Fruit fly (Drosophila melanogaster) whole organism, embryonic: ENCODE results near the gene CG9150.

Source experiments
- CG11696 ChIP-seq: fragments of 200-800 bp; sonication (Bioruptor generic); IDR thresholded peaks from 2 replicates; pipeline ENCODE4 v1.3.6; 2022; ENCODE audit warnings: missing biosample characterization, missing genetic modification characterization
- CG12071 ChIP-seq: fragments of 200-800 bp; sonication (Bioruptor generic); optimal IDR thresholded peaks from 3 replicates; lab custom pipeline; 2018; ENCODE audit warnings: missing biosample characterization, mild to moderate bottlenecking, missing genetic modification characterization
- CG12236 ChIP-seq: fragments of 200-800 bp; sonication (Bioruptor generic); optimal IDR thresholded peaks from 2 replicates; lab custom pipeline; 2016; ENCODE audit warnings: missing biosample characterization, missing genetic modification characterization
- CG14965 ChIP-seq: fragments of 200-800 bp; sonication (Bioruptor generic); optimal IDR thresholded peaks from 2 replicates; lab custom pipeline; 2016; ENCODE audit warnings: missing biosample characterization, missing genetic modification characterization, borderline replicate concordance
- CG17568 ChIP-seq: fragments of 200-800 bp; sonication (Bioruptor generic); optimal IDR thresholded peaks from 2 replicates; lab custom pipeline; 2018; ENCODE audit warnings: missing biosample characterization, mild to moderate bottlenecking, missing genetic modification characterization, moderate library complexity
- CG18619 ChIP-seq: fragments of 200-800 bp; sonication (Bioruptor generic); optimal IDR thresholded peaks from 3 replicates; lab custom pipeline; 2017; ENCODE audit warnings: missing biosample characterization, mild to moderate bottlenecking, missing genetic modification characterization
- CG2875 ChIP-seq: fragments of 200-800 bp; sonication (Bioruptor generic); optimal IDR thresholded peaks from 2 replicates; lab custom pipeline; 2017; ENCODE audit warnings: missing biosample characterization, mild to moderate bottlenecking, missing genetic modification characterization, missing genetic modification reagents
- CG31365 ChIP-seq: fragments of 200-800 bp; sonication (Bioruptor generic); optimal IDR thresholded peaks from 2 replicates; lab custom pipeline; 2018; ENCODE audit warnings: missing biosample characterization, mild to moderate bottlenecking, missing genetic modification characterization
- CG3726 ChIP-seq: fragments of 200-800 bp; sonication (Bioruptor generic); IDR thresholded peaks from 3 replicates; pipeline ENCODE4, ENCODE4 v1.3.6; 2022; ENCODE audit warnings: missing biosample characterization, missing genetic modification characterization
- CG5180 ChIP-seq: fragments of 200-800 bp; sonication (Bioruptor generic); optimal IDR thresholded peaks from 3 replicates; lab custom pipeline; 2017; ENCODE audit warnings: missing biosample characterization, missing genetic modification characterization, mild to moderate bottlenecking, moderate library complexity, missing genetic modification reagents
- CG6175 ChIP-seq: fragments of 200-800 bp; sonication (Bioruptor generic); IDR thresholded peaks from 3 replicates; pipeline ENCODE4 v1.3.6; 2022; ENCODE audit warnings: missing biosample characterization, missing genetic modification characterization
- CG7839 ChIP-seq: fragments of 200-800 bp; sonication (Bioruptor generic); optimal IDR thresholded peaks from 3 replicates; lab custom pipeline; 2018; ENCODE audit warnings: missing biosample characterization, mild to moderate bottlenecking, missing genetic modification characterization, moderate library complexity
- CG8359 ChIP-seq: fragments of 200-800 bp; sonication (Bioruptor generic); optimal IDR thresholded peaks from 2 replicates; lab custom pipeline; 2017; ENCODE audit warnings: missing biosample characterization, mild to moderate bottlenecking, missing genetic modification characterization, borderline replicate concordance
- CkIIα-i1 ChIP-seq: fragments of 200-800 bp; sonication (Bioruptor generic); IDR thresholded peaks from 2 replicates; pipeline ENCODE4 v1.3.6; 2022; ENCODE audit warnings: missing biosample characterization, missing genetic modification characterization
- CrebB ChIP-seq: fragments of 200-800 bp; sonication (Bioruptor generic); optimal IDR thresholded peaks from 3 replicates; lab custom pipeline; 2018; ENCODE audit warnings: missing biosample characterization, mild to moderate bottlenecking, missing genetic modification characterization
- Dip3 ChIP-seq: fragments of 200-800 bp; sonication (Bioruptor generic); optimal IDR thresholded peaks from 3 replicates; lab custom pipeline; 2016; ENCODE audit warnings: missing biosample characterization, missing genetic modification characterization
- Ets65A ChIP-seq: fragments of 200-800 bp; sonication (Bioruptor generic); peaks from one replicate; lab custom pipeline; 2016; ENCODE audit warnings: missing biosample characterization, missing genetic modification characterization
- Fer3 ChIP-seq: fragments of 200-800 bp; sonication (Bioruptor generic); optimal IDR thresholded peaks from 2 replicates; lab custom pipeline; 2018; ENCODE audit warnings: missing biosample characterization, mild to moderate bottlenecking, missing genetic modification characterization, moderate library complexity
- Hand ChIP-seq: fragments of 200-800 bp; sonication (Bioruptor generic); optimal IDR thresholded peaks from 2 replicates; lab custom pipeline; 2017; ENCODE audit warnings: mild to moderate bottlenecking, missing biosample characterization, missing genetic modification reagents, missing genetic modification characterization
- Lhr ChIP-seq: fragments of 200-800 bp; sonication (Bioruptor generic); optimal IDR thresholded peaks from 3 replicates; lab custom pipeline; 2017; ENCODE audit warnings: mild to moderate bottlenecking, missing biosample characterization, missing genetic modification reagents, missing genetic modification characterization
- Lim3 ChIP-seq: fragments of 200-800 bp; sonication (Bioruptor generic); IDR thresholded peaks from 2 replicates; pipeline ENCODE4 v1.3.6; 2022; ENCODE audit warnings: missing biosample characterization, missing genetic modification characterization
- MBD-R2 ChIP-seq: fragments of 200-800 bp; sonication (Bioruptor generic); IDR thresholded peaks from 2 replicates; pipeline ENCODE4 v1.3.6; 2022; ENCODE audit warnings: missing biosample characterization, missing genetic modification characterization
- Myb ChIP-seq: fragments of 200-800 bp; sonication (Bioruptor generic); optimal IDR thresholded peaks from 2 replicates; lab custom pipeline; 2016; ENCODE audit warnings: missing biosample characterization, missing genetic modification characterization
- Ptx1 ChIP-seq: fragments of 200-800 bp; sonication (Bioruptor generic); IDR thresholded peaks from 2 replicates; pipeline ENCODE4 v1.3.6; 2022; ENCODE audit warnings: missing biosample characterization, missing genetic modification characterization
- Sin3A ChIP-seq: fragments of >200 bp; optimal IDR thresholded peaks from 2 replicates; lab custom pipeline; 2018
- Six4 ChIP-seq: fragments of 200-800 bp; sonication (Bioruptor generic); optimal IDR thresholded peaks from 2 replicates; lab custom pipeline; 2016; ENCODE audit warnings: missing biosample characterization, missing genetic modification characterization
- TFAM ChIP-seq: fragments of 200-800 bp; sonication (Bioruptor generic); optimal IDR thresholded peaks from 2 replicates; lab custom pipeline; 2017; ENCODE audit warnings: missing biosample characterization, missing genetic modification characterization, inconsistent platforms
- al ChIP-seq: fragments of 200-800 bp; sonication (Bioruptor generic); IDR thresholded peaks from 2 replicates; pipeline ENCODE4 v1.3.6; 2022; ENCODE audit warnings: missing biosample characterization, missing genetic modification characterization
- btn ChIP-seq: fragments of 200-800 bp; sonication (Bioruptor generic); optimal IDR thresholded peaks from 2 replicates; lab custom pipeline; 2016; ENCODE audit warnings: missing biosample characterization, missing genetic modification characterization
- croc ChIP-seq: fragments of 200-800 bp; sonication (Bioruptor generic); conservative IDR thresholded peaks from 3 replicates; pipeline ENCODE4 v1.3.6; 2022; ENCODE audit warnings: missing biosample characterization, missing genetic modification characterization
- dati ChIP-seq: fragments of 200-800 bp; sonication (Bioruptor generic); IDR thresholded peaks from 2 replicates; pipeline ENCODE4 v1.3.6; 2022; ENCODE audit warnings: missing biosample characterization, missing genetic modification characterization
- emc ChIP-seq: fragments of 200-800 bp; sonication (Bioruptor generic); optimal IDR thresholded peaks from 2 replicates; lab custom pipeline; 2016; ENCODE audit warnings: missing biosample characterization, missing genetic modification characterization
- esg ChIP-seq: fragments of 200-800 bp; sonication (Bioruptor generic); conservative IDR thresholded peaks from 2 replicates; pipeline ENCODE4 v1.3.6; 2022; ENCODE audit warnings: missing biosample characterization, missing genetic modification characterization
- gem ChIP-seq: fragments of 200-800 bp; sonication (Bioruptor generic); optimal IDR thresholded peaks from 2 replicates; lab custom pipeline; 2019; ENCODE audit warnings: missing biosample characterization, mild to moderate bottlenecking, missing genetic modification characterization, moderate library complexity
- gsb ChIP-seq: fragments of 200-800 bp; sonication (Bioruptor generic); IDR thresholded peaks from 2 replicates; pipeline ENCODE4 v1.3.6; 2022; ENCODE audit warnings: missing biosample characterization, missing genetic modification characterization
- gsb-n ChIP-seq: fragments of 200-800 bp; sonication (Bioruptor generic); optimal IDR thresholded peaks from 3 replicates; lab custom pipeline; 2018; ENCODE audit warnings: missing biosample characterization, mild to moderate bottlenecking, missing genetic modification characterization
- hb ChIP-seq: fragments of 200-800 bp; sonication (Bioruptor generic); IDR thresholded peaks from 3 replicates; pipeline ENCODE4 v1.3.6; 2022; ENCODE audit warnings: missing biosample characterization, missing genetic modification characterization; ENCODE audit not compliant: partially characterized antibody
- hbn ChIP-seq: fragments of 200-800 bp; sonication (Bioruptor generic); IDR thresholded peaks from 2 replicates; pipeline ENCODE4 v1.3.6; 2022; ENCODE audit warnings: missing biosample characterization, missing genetic modification characterization; ENCODE audit not compliant: partially characterized antibody
- hth ChIP-seq: fragments of >200 bp; optimal IDR thresholded peaks from 2 replicates; lab custom pipeline; 2017; ENCODE audit warnings: inconsistent platforms
- insv ChIP-seq, 2 experiments: fragments of 200-800 bp; sonication (Bioruptor generic); optimal IDR thresholded peaks; 3 replicates each; lab custom pipeline; 2016 to 2018; ENCODE audit warnings: missing biosample characterization in 2 of 2, missing genetic modification characterization in 2 of 2
- ken ChIP-seq: fragments of 200-800 bp; sonication (Bioruptor generic); IDR thresholded peaks from 3 replicates; pipeline ENCODE4 v1.3.6; 2022; ENCODE audit warnings: missing biosample characterization, missing genetic modification characterization
- kni ChIP-seq: fragments of 200-800 bp; sonication (Bioruptor generic); optimal IDR thresholded peaks from 3 replicates; lab custom pipeline; 2017; ENCODE audit warnings: mild to moderate bottlenecking, missing biosample characterization, missing genetic modification reagents, missing genetic modification characterization
- mld ChIP-seq: fragments of 200-800 bp; sonication (Bioruptor generic); IDR thresholded peaks from 3 replicates; pipeline ENCODE4 v1.3.6; 2022; ENCODE audit warnings: missing biosample characterization, missing genetic modification characterization; ENCODE audit not compliant: partially characterized antibody
- nom ChIP-seq: fragments of 200-800 bp; sonication (Bioruptor generic); optimal IDR thresholded peaks from 2 replicates; lab custom pipeline; 2017; ENCODE audit warnings: missing biosample characterization, missing genetic modification characterization, mild to moderate bottlenecking, moderate library complexity, missing genetic modification reagents
- pan ChIP-seq, 4 experiments: fragments of >200 bp in 3 of 4; fragments of 200-800 bp in 1 of 4; sonication (Bioruptor generic) in 1 of 4; optimal IDR thresholded peaks in 3 of 4; IDR thresholded peaks in 1 of 4; 2 replicates each; pipeline versions ENCODE4 v1.3.6 to Lab custom; 2017 to 2022; ENCODE audit warnings: missing biosample characterization in 2 of 4, missing genetic modification characterization in 2 of 4, mixed read lengths in 1 of 4
- sc ChIP-seq, 3 experiments: fragments of >200 bp in 2 of 3; fragments of 200-800 bp in 1 of 3; sonication (Bioruptor generic) in 1 of 3; optimal IDR thresholded peaks; 2 replicates in 2 of 3; 3 replicates in 1 of 3; lab custom pipeline; 2017; ENCODE audit warnings: mild to moderate bottlenecking in 1 of 3, missing biosample characterization in 1 of 3, missing genetic modification characterization in 1 of 3, missing genetic modification reagents in 1 of 3
- tin ChIP-seq: fragments of 200-800 bp; sonication (Bioruptor generic); optimal IDR thresholded peaks from 3 replicates; lab custom pipeline; 2016; ENCODE audit warnings: missing biosample characterization, missing genetic modification characterization
- trem ChIP-seq: fragments of 200-800 bp; optimal IDR thresholded peaks from 3 replicates; lab custom pipeline; 2019; ENCODE audit warnings: missing biosample characterization, mild to moderate bottlenecking, missing genetic modification characterization, moderate library complexity
- usp ChIP-seq: fragments of >200 bp; optimal IDR thresholded peaks from 2 replicates; lab custom pipeline; 2017; ENCODE audit warnings: missing biosample characterization, missing genetic modification characterization
- vfl ChIP-seq: fragments of 200-800 bp; sonication (Bioruptor generic); optimal IDR thresholded peaks from 2 replicates; lab custom pipeline; 2016; ENCODE audit warnings: missing biosample characterization, missing genetic modification characterization
- z ChIP-seq: fragments of 200-800 bp; sonication (Bioruptor generic); IDR thresholded peaks from 3 replicates; pipeline ENCODE4 v1.3.6; 2022; ENCODE audit warnings: missing biosample characterization, missing genetic modification characterization

Gene CG9150

DNA sequence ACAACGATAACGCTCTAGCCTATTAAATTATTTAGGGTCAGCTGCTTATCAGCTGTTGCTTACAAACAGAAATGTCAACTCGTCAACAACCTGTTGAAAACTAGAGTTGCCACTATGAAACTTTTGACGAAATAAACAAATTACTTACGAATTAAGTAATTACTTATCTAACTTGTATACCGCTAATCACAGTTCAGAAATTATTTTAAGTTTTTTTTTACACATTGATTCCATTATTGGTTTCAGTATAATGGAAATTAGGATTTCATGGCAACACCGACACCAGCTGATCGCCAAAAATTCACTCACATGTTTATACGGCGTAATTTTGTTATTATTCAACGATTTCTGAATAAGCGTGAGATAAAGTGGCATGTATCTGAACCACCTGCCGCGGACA, 30.6 kb downstream of the CG9150 start, which contains the start of the genes CG9117 and CG31643 (continued):
- TF ChIP-seq croc (GFP tag; lab: Robert Waterston, UW) (no peak), kni (peak; percentile 45), Ets65A (GFP tag; lab: Kevin White, UChicago) (peak; percentile 91), gem (tag; lab: Kevin White, UChicago) (no peak), CG11696 (GFP tag; lab: Robert Waterston, UW) (no peak), CG18619 (GFP tag; lab: Kevin White, UChicago) (no peak), gsb (GFP tag; lab: Robert Waterston, UW) (no peak), gsb-n (no peak), CrebB (tag; lab: Kevin White, UChicago) (peak; percentile 35), CG7839 (tag; lab: Kevin White, UChicago) (no peak), insv (GFP tag; optimal IDR thresholded peaks at IDR 0.05; lab: Kevin White, UChicago) (no peak), Six4 (GFP tag; lab: Kevin White, UChicago) (peak; percentile 54), CG17568 (GFP tag; lab: Kevin White, UChicago) (no peak), CkIIα-i1 (GFP tag; lab: Robert Waterston, UW) (no peak), vfl (GFP tag; lab: Kevin White, UChicago) (no peak), MBD-R2 (GFP tag; lab: Robert Waterston, UW) (peak; percentile 82), Lhr (no peak), Dip3 (GFP tag; lab: Kevin White, UChicago) (peak; percentile 68), CG2875 (no peak), CG5180 (no peak), al (GFP tag; lab: Robert Waterston, UW) (0 out of 2 replicates have a peak, but pooled peaks have one; percentile 4), TFAM (GFP tag; lab: Kevin White, UChicago) (no peak), mld (no peak), CG14965 (GFP tag; lab: Kevin White, UChicago) (no peak), CG12071 (GFP tag; lab: Kevin White, UChicago) (no peak), trem (peak; percentile 99), dati (GFP tag; lab: Robert Waterston, UW) (no peak), emc (GFP tag; lab: Kevin White, UChicago) (no peak), sc (optimal IDR thresholded peaks at IDR 0.05; lab: Kevin White, UChicago) (no peak), sc (GFP tag; optimal IDR thresholded peaks at IDR 0.05; lab: Kevin White, UChicago) (no peak), hth (lab: Kevin White, UChicago) (no peak), CG31365 (tag; lab: Kevin White, UChicago) (no peak), esg (GFP tag; lab: Robert Waterston, UW) (0 out of 2 replicates have a peak, but pooled peaks have one; percentile 7), Fer3 (tag; lab: Kevin White, UChicago) (peak; percentile 48), Lim3 (no peak), pan (optimal IDR thresholded peaks at IDR 0.05; lab: Kevin White, UChicago) (no peak), pan (GFP tag; optimal IDR thresholded peaks at IDR 0.05 in 1 of 2, IDR thresholded peaks at IDR 0.05 in 1 of 2) (no peak), Ptx1 (GFP tag; lab: Robert Waterston, UW) (no peak), z (GFP tag; lab: Robert Waterston, UW) (no peak), Hand (GFP tag; lab: Kevin White, UChicago) (no peak), CG12236 (peak; percentile 37), ken (GFP tag; lab: Robert Waterston, UW) (no peak), Myb (GFP tag; lab: Kevin White, UChicago) (peak; percentile 42), tin (GFP tag; lab: Kevin White, UChicago) (peak; percentile 38), hbn (peak; percentile 34; the same call in 1 of the 2 replicates), usp (no peak), CG6175 (GFP tag; lab: Robert Waterston, UW) (no peak), CG8359 (GFP tag; lab: Kevin White, UChicago) (no peak), CG3726 (GFP tag; lab: Robert Waterston, UW) (no peak), btn (GFP tag; lab: Kevin White, UChicago) (no peak), nom (GFP tag; lab: Kevin White, UChicago) (peak; percentile 32), hb (no peak), Sin3A (lab: Kevin White, UChicago) (peak; percentile 18)
